Worm (Caenorhabditis elegans) whole organism, L4 larva: ENCODE data around the gene F39G3.4.
A peak's percentile ranks its signal among the peaks of the same experiment; 100 is the strongest.
"Not testable (repeated sequence)": the region's sequence is repeated elsewhere in the genome, so short reads cannot be mapped to it uniquely, and the experiment has no call there.

ENCODE experiments used
- F26F4.8 ChIP-seq: fragments of 200-800 bp; sonication (Bioruptor generic); conservative IDR thresholded peaks from 2 replicates; pipeline ENCODE4 v1.3.6; 2022; ENCODE audit warnings: missing genetic modification characterization, missing compliant biosample characterization
- F49E8.2 ChIP-seq: sonication (generic microtip); optimal IDR thresholded peaks from 2 replicates; lab custom pipeline; 2016; ENCODE audit warnings: missing compliant biosample characterization, mild to moderate bottlenecking, missing genetic modification characterization, borderline replicate concordance
- T26A8.4 ChIP-seq: fragments of 200-800 bp; sonication (Bioruptor generic); IDR thresholded peaks from 2 replicates; pipeline ENCODE4 v1.3.6; 2022; ENCODE audit warnings: missing genetic modification characterization, missing compliant biosample characterization
- Y75B8A.6 ChIP-seq: fragments of 200-800 bp; sonication (Bioruptor generic); IDR thresholded peaks from 2 replicates; pipeline ENCODE4 v1.3.6; 2022; ENCODE audit warnings: missing genetic modification reagents, missing genetic modification characterization, missing compliant biosample characterization
- aly-2 ChIP-seq: sonication (generic microtip); optimal IDR thresholded peaks from 2 replicates; lab custom pipeline; 2018; ENCODE audit warnings: missing biosample characterization, missing genetic modification characterization
- cey-2 ChIP-seq: sonication (generic microtip); optimal IDR thresholded peaks from 3 replicates; lab custom pipeline; 2017; ENCODE audit warnings: missing genetic modification characterization, mild to moderate bottlenecking, missing compliant biosample characterization, antibody characterized with exemption, borderline replicate concordance; ENCODE audit not compliant: insufficient read depth
- dmd-8 ChIP-seq: fragments of 200-800 bp; sonication (Bioruptor generic); IDR thresholded peaks from 2 replicates; pipeline ENCODE4 v1.3.6; 2022; ENCODE audit warnings: missing genetic modification characterization, missing compliant biosample characterization
- hif-1 ChIP-seq, 2 experiments: sonication (generic microtip); optimal IDR thresholded peaks; 2 replicates each; lab custom pipeline; 2016 to 2017; ENCODE audit warnings: missing compliant biosample characterization in 2 of 2, missing genetic modification characterization in 2 of 2, missing genetic modification reagents in 2 of 2, missing genotype in 2 of 2, mild to moderate bottlenecking in 1 of 2
- hlh-11 ChIP-seq: fragments of 200-800 bp; sonication (Bioruptor generic); optimal IDR thresholded peaks from 2 replicates; lab custom pipeline; 2018; ENCODE audit warnings: mild to moderate bottlenecking, missing genetic modification characterization, missing compliant biosample characterization
- lin-29 ChIP-seq: fragments of 200-800 bp; sonication (Bioruptor generic); IDR thresholded peaks from 2 replicates; pipeline ENCODE4 v1.3.6; 2022; ENCODE audit warnings: missing genetic modification reagents, missing genetic modification characterization, missing compliant biosample characterization
- lin-38 ChIP-seq: fragments of 200-800 bp; sonication (Bioruptor generic); IDR thresholded peaks from 2 replicates; pipeline ENCODE4 v1.3.6; 2022; ENCODE audit warnings: missing genetic modification reagents, missing genetic modification characterization, missing compliant biosample characterization
- lir-3 ChIP-seq: sonication (generic microtip); optimal IDR thresholded peaks from 2 replicates; lab custom pipeline; 2016; ENCODE audit warnings: mild to moderate bottlenecking, missing genetic modification characterization, missing compliant biosample characterization
- mdt-29 ChIP-seq: fragments of 200-800 bp; sonication (Bioruptor generic); IDR thresholded peaks from 2 replicates; pipeline ENCODE4 v1.3.6; 2022; ENCODE audit warnings: missing genetic modification reagents, missing genetic modification characterization, missing compliant biosample characterization
- mes-2 ChIP-seq: sonication (generic microtip); optimal IDR thresholded peaks from 2 replicates; lab custom pipeline; 2016; ENCODE audit warnings: missing genotype, mild to moderate bottlenecking, missing genetic modification characterization, missing compliant biosample characterization; ENCODE audit not compliant: poor library complexity, severe bottlenecking
- nhr-102 ChIP-seq: sonication (generic microtip); optimal IDR thresholded peaks from 2 replicates; lab custom pipeline; 2016; ENCODE audit warnings: mild to moderate bottlenecking, missing genetic modification characterization, moderate library complexity, missing compliant biosample characterization
- nhr-11 ChIP-seq: fragments of 150-350 bp; optimal IDR thresholded peaks from 2 replicates; lab custom pipeline; 2014; ENCODE audit warnings: missing biosample characterization, missing genetic modification characterization
- nhr-42 ChIP-seq: fragments of 200-800 bp; sonication (Bioruptor generic); IDR thresholded peaks from 2 replicates; pipeline ENCODE4 v1.3.6; 2022; ENCODE audit warnings: missing genetic modification characterization, missing compliant biosample characterization
- nhr-48 ChIP-seq: sonication (generic microtip); optimal IDR thresholded peaks from 2 replicates; lab custom pipeline; 2016; ENCODE audit warnings: mild to moderate bottlenecking, missing genetic modification characterization, missing compliant biosample characterization
- pqm-1 ChIP-seq: sonication (generic microtip); optimal IDR thresholded peaks from 2 replicates; lab custom pipeline; 2017; ENCODE audit warnings: missing biosample characterization, missing genetic modification characterization
- set-16 ChIP-seq: fragments of 200-800 bp; sonication (Bioruptor generic); IDR thresholded peaks from 2 replicates; pipeline ENCODE4 v1.3.6; 2022; ENCODE audit warnings: missing genetic modification reagents, missing genetic modification characterization, missing compliant biosample characterization
- tag-97 ChIP-seq: fragments of 200-800 bp; sonication (Bioruptor generic); IDR thresholded peaks from 2 replicates; pipeline ENCODE4 v1.3.6; 2022; ENCODE audit warnings: missing genetic modification characterization, missing compliant biosample characterization
- tra-1 ChIP-seq: fragments of 200-800 bp; sonication (Bioruptor generic); IDR thresholded peaks from 2 replicates; pipeline ENCODE4 v1.3.6; 2022; ENCODE audit warnings: missing genetic modification reagents, missing genetic modification characterization, missing compliant biosample characterization
- unc-130 ChIP-seq: sonication (generic microtip); optimal IDR thresholded peaks from 2 replicates; lab custom pipeline; 2016; ENCODE audit warnings: missing genetic modification reagents, missing genetic modification characterization, missing compliant biosample characterization
- unc-62 ChIP-seq, 3 experiments: fragments of 150-350 bp in 1 of 3; sonication (generic microtip); optimal IDR thresholded peaks in 2 of 3; peaks in 1 of 3; 1 replicate in 1 of 3; 2 replicates in 2 of 3; lab custom pipeline; 2014 to 2017; ENCODE audit warnings: missing biosample characterization in 3 of 3, missing genetic modification characterization in 3 of 3, missing genetic modification reagents in 3 of 3, missing genotype in 1 of 3

The F39G3.4 gene

DNA sequence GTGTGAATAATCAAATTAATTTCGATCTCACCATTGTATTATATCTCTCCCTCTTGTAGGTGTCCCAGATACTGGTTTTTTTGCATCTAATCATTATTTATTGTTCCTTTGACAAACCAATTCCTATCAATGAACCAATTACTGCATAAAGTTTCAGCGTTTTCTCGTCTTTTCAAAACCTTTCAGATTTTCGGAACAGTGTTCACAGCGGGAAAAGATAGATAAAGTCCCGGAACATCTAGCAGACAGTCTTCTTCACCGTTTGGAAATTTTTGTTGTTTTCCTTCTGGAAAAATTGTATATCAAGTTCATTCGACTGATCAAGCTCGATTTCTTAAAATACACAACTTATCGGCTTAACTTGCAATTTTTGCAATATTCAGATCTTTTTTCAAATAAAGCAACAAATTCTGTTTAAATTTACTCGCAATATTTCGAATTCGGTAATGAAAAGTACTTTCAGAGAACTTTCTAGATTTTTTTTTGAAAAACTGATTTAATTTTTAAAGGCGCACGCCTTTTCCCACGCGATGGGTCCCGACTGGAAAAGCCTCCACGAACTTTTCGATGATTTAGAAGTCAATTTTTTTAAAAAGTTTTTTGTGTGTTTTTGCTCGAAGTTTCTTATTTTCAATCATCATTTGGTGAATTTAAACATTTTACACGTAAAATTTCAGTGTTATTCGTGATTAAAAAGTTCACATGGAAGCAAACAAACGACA, 30.9 kb downstream of the F39G3.4 start, which contains the start of gene pgl-3:
pgl-3 (plus strand) TSS at position 672 of the 722 bp plus-strand sequence.
- no peak for TF ChIP-seq T26A8.4
- no peak for TF ChIP-seq nhr-102 (tag; lab: Kevin White, UChicago)
- TF ChIP-seq unc-62 (GFP tag; optimal IDR thresholded peaks at IDR 0.05 in 1 of 2; lab: Kevin White, UChicago), result no peak
- no peak for TF ChIP-seq unc-62 (tag; optimal IDR thresholded peaks at IDR 0.05; lab: Kevin White, UChicago)
- no peak for TF ChIP-seq pqm-1
- no peak for TF ChIP-seq mdt-29 (GFP tag; lab: Robert Waterston, UW)
- TF ChIP-seq unc-130 (GFP tag; lab: Kevin White, UChicago), result peak; percentile 6
- no peak for TF ChIP-seq Y75B8A.6 (GFP tag; lab: Robert Waterston, UW)
- no peak; the same call in 1 of the 2 replicates for TF ChIP-seq lin-38 (GFP tag; lab: Robert Waterston, UW)
- 0 out of 2 replicates have a peak, but pooled peaks have one; percentile 48 for TF ChIP-seq dmd-8 (GFP tag; lab: Robert Waterston, UW)
- TF ChIP-seq hif-1 (tag; optimal IDR thresholded peaks at IDR 0.05; lab: Kevin White, UChicago), result no peak
- no peak for TF ChIP-seq mes-2 (tag; lab: Kevin White, UChicago)
- no peak for TF ChIP-seq tra-1 (GFP tag; lab: Robert Waterston, UW)
- TF ChIP-seq nhr-42 (GFP tag; lab: Robert Waterston, UW), result no peak
- no peak for TF ChIP-seq hlh-11 (tag; lab: Kevin White, UChicago)
- peak; percentile 67 for TF ChIP-seq F49E8.2

- TF ChIP-seq set-16 (peak; percentile 86), mdt-29 (GFP tag; lab: Robert Waterston, UW) (no peak), tra-1 (GFP tag; lab: Robert Waterston, UW) (no peak), dmd-8 (GFP tag; lab: Robert Waterston, UW) (peak; percentile 51; the same call in 1 of the 2 replicates)
Observed at ce11 chrV:4758019-4758418, 33.5 kb downstream of the F39G3.4 start.

ce11 chrV:4758540-4758939, 34.0 kb downstream of the F39G3.4 start:
- TF ChIP-seq tag-97, result no peak
- TF ChIP-seq lin-38 (GFP tag; lab: Robert Waterston, UW), result peak; percentile 49; the same call in 1 of the 2 replicates

DNA sequence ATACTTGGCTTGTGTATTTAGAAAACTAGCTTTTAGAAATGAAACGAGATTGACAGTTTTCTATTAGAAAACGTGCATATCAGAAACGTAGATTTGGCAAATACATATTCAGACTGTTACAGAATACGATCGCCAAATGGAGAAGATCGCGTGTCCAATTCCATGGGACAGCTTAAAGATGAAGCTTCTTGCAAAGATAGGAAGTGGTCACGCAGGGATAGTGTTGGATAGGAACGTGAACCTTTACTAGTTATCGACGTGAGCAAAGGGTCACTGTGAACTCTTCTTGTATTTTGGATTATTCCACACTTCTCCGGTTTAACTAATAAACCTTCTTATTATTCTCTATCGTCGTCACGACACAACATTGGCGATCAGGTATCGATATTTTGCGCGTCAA, 36.1 kb downstream of the F39G3.4 start, which contains the start of gene bgnt-1.4:
bgnt-1.4 (plus strand) TSS at position 301 of the 400 bp plus-strand sequence.
- TF ChIP-seq lin-29 (GFP tag; lab: Robert Waterston, UW); lin-38 (GFP tag; lab: Robert Waterston, UW); nhr-11 (tag; lab: Kevin White, UChicago): not testable (repeated sequence)
- TF ChIP-seq, all 104 proteins: peak for 0; not testable (repeated sequence) for 104

DNA sequence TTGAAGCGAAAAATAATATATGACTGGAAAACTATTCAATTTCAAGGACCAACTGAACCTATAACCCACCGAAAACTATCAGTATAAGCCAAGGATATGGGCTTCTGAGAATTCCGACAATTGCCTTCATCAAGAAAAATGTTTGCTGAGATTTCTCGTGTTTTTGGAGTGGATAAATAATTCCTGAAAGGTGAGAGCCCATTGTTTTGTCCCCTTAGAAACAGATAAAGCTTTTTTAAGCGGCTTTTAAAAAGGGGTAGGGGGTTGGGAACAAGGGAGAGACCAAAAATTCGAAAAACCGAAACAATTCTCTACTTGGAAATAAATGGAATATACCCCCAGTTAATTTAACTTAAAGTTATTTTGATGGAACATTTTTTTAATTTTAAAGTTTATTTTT, 41.9 kb downstream of the F39G3.4 start, which contains the start of gene C18G1.8:
C18G1.8 (minus strand) TSS at position 101 of the 400 bp plus-strand sequence.
- TF ChIP-seq aly-2 (tag; lab: Kevin White, UChicago), result no peak
- no peak for TF ChIP-seq lir-3 (tag; lab: Kevin White, UChicago)
- no peak for TF ChIP-seq T26A8.4

DNA sequence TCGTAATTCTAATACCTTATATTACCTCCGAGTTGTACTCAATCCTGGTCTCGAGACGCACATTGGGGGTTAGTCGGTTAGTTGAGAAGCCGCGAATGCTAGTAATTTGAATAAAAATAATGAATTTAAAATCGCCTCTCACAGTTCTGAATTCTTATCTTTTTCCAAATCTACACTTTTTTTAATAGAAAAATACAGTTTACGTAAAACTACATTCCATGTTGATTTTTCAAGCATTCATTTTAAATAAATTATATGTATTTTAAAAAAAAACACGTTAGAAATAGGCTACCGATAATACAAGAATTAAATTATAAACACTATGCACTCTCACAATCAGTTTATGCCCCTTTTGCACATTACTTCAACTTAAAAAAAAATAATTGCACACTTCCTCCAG, 45.1 kb downstream of the F39G3.4 start, which contains the start of gene C18G1.9:
C18G1.9 (minus strand) TSS at position 101 of the 400 bp plus-strand sequence.
- no peak for TF ChIP-seq nhr-102 (tag; lab: Kevin White, UChicago)
- no peak for TF ChIP-seq F26F4.8 (GFP tag; lab: Robert Waterston, UW)
- TF ChIP-seq nhr-48 (tag; lab: Kevin White, UChicago), result no peak
- TF ChIP-seq cey-2 (tag; lab: Kevin White, UChicago), result no peak
- TF ChIP-seq, all 104 proteins: peak for 0
